Worm (Caenorhabditis elegans): ENCODE results near the gene pid-1.

Gene pid-1

DNA sequence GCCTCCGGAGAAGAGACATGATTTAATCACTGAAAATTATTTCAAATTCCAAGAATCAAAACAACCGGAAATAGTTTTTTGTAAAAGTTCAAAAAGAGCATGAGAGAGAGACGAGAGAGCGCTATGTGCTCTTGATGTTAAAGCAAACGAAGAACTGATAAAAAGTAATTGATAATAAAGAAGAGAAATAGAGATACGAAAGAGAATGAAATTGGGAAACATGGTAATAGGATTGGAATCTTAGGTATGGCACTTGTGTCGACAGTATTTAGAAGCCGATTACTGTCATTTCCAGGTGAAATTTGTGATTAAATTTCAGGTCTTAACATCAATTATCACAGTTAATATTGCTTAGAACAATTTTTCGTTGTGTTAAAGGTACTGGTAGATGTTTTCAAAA lies 3.6 kb upstream of the pid-1 start, which contains the start of gene nhx-2:
Gene nhx-2 (minus strand): TSS at position 29 of the 400 bp plus-strand sequence.
- no peak for TF ChIP-seq bed-2 (GFP tag; IDR thresholded peaks at IDR 0.05)
- TF ChIP-seq nhr-80 (tag; optimal IDR thresholded peaks at IDR 0.05) = peak; percentile 82

DNA sequence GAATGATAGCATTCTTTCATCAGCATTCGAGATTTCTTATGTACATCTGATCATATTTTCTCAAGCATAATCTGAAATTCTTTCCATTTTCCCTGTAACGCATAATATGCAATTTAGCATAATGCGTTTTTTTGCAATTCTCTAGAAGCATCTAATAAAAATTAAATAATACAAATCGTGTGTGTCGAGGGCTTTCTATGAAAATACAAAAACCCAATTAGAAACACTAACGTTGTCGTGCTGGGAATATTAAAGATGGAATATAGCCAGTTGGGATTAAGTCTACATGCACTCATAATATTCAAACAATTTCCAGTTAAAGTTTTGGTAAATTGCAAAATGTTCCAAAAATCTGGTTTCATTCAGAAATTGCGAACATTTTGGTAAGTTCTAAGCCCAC lies 5.8 kb downstream of the pid-1 start, which contains the start of gene F18A1.1:
Gene F18A1.1 (plus strand): TSS at position 301 of the 400 bp plus-strand sequence.
- no peak for TF ChIP-seq let-526 (GFP tag; IDR thresholded peaks at IDR 0.05)
- TF ChIP-seq hlh-26 (GFP tag; conservative IDR thresholded peaks at IDR 0.05) = no peak
- TF ChIP-seq madf-8 (GFP tag; conservative IDR thresholded peaks at IDR 0.05) = no peak
- no peak for TF ChIP-seq F33H1.4 (GFP tag; IDR thresholded peaks at IDR 0.05)
- no peak for TF ChIP-seq akir-1 (GFP tag; optimal IDR thresholded peaks at IDR 0.05)
- TF ChIP-seq bed-2 (GFP tag; IDR thresholded peaks at IDR 0.05) = no peak
- no peak for TF ChIP-seq madf-3 (GFP tag; IDR thresholded peaks at IDR 0.05)
- no peak for TF ChIP-seq nhr-179 (tag; optimal IDR thresholded peaks at IDR 0.05)
- no peak for TF ChIP-seq sea-2 (GFP tag; IDR thresholded peaks at IDR 0.05)
- no peak for TF ChIP-seq F22D6.2 (tag; optimal IDR thresholded peaks at IDR 0.05)

DNA sequence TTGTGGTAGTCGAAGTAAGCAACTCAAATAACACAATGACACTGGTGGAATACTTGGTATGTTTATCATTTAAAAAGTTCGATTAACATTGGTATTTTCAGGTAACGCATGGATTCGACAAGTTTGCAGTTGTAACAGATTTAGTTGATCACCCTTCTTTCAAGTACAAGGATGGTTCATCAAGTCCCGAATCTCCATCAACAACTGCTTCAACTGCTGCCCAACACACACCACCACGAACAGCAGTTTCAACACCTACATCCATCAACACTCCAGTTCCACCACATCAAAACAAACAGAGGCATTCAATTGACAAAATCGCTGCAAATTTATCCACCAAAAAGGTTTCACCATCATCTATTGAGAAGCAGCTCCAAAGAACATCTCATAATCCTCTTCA lies 7.9 kb downstream of the pid-1 start:
- TF ChIP-seq atf-7 (tag; optimal IDR thresholded peaks at IDR 0.05) = no peak
- 0 out of 2 replicates have a peak, but pooled peaks have one; percentile 18 for TF ChIP-seq D2030.7 (GFP tag; IDR thresholded peaks at IDR 0.05)

DNA sequence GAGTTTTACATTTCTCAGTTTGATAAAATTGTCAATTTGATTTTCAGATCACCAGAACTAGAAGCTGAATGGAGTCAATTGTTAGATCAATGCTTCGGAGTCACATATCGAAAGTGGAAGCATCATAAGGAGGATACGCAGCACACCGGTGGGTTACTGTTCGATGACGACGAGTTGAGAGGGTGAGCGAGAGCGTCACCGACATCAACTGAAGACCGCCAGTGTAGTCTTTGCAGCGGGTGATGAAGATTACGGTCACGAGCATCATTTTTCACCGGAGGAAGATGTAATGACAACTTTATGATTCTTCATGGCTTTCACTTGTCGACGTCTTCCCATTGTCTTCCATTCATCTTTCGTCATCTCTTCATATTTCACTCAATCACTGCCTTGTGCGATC lies 8.5 kb downstream of the pid-1 start, which contains the start of gene lin-26:
Gene lin-26 (plus strand): TSS at position 301 of the 400 bp plus-strand sequence.
- TF ChIP-seq aptf-2 (GFP tag; conservative IDR thresholded peaks at IDR 0.05) = 0 out of 2 replicates have a peak, but pooled peaks have one; percentile 9
- no peak for TF ChIP-seq Y53F4B.3 (GFP tag; IDR thresholded peaks at IDR 0.05)

DNA sequence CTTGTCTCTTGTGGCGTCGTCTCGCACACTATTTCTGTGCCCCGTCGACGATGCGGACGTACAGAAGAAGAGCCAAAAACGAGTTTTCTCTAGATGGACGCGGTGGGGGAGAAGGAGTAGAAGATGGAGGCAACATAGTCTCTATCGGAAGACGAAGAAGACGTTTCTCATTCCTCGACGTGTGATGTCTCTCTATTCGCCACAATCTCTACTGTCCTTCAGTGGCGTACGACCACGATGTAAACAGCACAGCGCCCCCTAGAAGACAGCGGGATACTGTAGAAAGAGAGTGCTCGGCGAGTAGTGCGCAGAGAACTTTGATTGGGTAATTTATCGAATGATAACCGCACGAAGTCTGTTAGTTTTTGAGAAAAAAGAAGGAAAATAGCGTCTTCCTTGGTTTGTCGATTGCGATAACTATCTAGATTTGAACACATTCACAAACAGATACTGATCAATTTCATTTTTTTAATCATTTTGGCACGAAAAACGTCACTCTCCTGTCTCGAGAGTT lies 10.8 kb downstream of the pid-1 start:
- no peak for TF ChIP-seq ceh-58 (GFP tag; IDR thresholded peaks at IDR 0.05)
- TF ChIP-seq egl-44 (GFP tag; IDR thresholded peaks at IDR 0.05) = no peak
- no peak for TF ChIP-seq ceh-100 (GFP tag; IDR thresholded peaks at IDR 0.05)
- TF ChIP-seq K11D2.4 (GFP tag; IDR thresholded peaks at IDR 0.05) = no peak
- TF ChIP-seq ekl-4 (GFP tag; IDR thresholded peaks at IDR 0.05) = no peak
- no peak for TF ChIP-seq Y67H2A.10 (GFP tag; conservative IDR thresholded peaks at IDR 0.05)
- no peak for TF ChIP-seq hmg-20 (GFP tag; IDR thresholded peaks at IDR 0.05)
- no peak for TF ChIP-seq cebp-1 (GFP tag; IDR thresholded peaks at IDR 0.05)
- TF ChIP-seq cebp-1 (tag; optimal IDR thresholded peaks at IDR 0.05) = no peak
- no peak for TF ChIP-seq bed-1 (GFP tag; IDR thresholded peaks at IDR 0.05)
- TF ChIP-seq him-1 (tag; optimal IDR thresholded peaks at IDR 0.05) = no peak
- no peak for TF ChIP-seq C17E4.6 (GFP tag; IDR thresholded peaks at IDR 0.05)
- no peak for TF ChIP-seq lin-40 (tag; optimal IDR thresholded peaks at IDR 0.05)
- no peak for TF ChIP-seq madf-6 (GFP tag; IDR thresholded peaks at IDR 0.05)
- no peak for TF ChIP-seq dpff-1 (tag; optimal IDR thresholded peaks at IDR 0.05)
- TF ChIP-seq madf-3 (GFP tag; IDR thresholded peaks at IDR 0.05) = no peak
- TF ChIP-seq B0035.1 (tag; optimal IDR thresholded peaks at IDR 0.05) = no peak
- no peak for TF ChIP-seq Y53F4B.3 (GFP tag; IDR thresholded peaks at IDR 0.05)
- no peak for TF ChIP-seq nfyb-1 (GFP tag; IDR thresholded peaks at IDR 0.05)
- TF ChIP-seq mes-4 (tag; optimal IDR thresholded peaks at IDR 0.05) = no peak
- TF ChIP-seq sea-2 (GFP tag; IDR thresholded peaks at IDR 0.05) = no peak

Data from whole organism, young adult.